Worm (Caenorhabditis elegans) whole organism, dauer: Measurements from ENCODE around the gene AH6.3.

Experiments
- unc-62 ChIP-seq: sonication (generic microtip); optimal IDR thresholded peaks from 2 replicates; lab custom pipeline; 2017; ENCODE audit warnings: missing biosample characterization, missing genetic modification reagents, missing genetic modification characterization

AH6.3 gene

ce11 chrII:9518781-9519180 is at the start of gene AH6.3, which contains the start of gene sfxn-1.1:
TSS of gene AH6.3 (plus strand) at chrII:9519055.
TSS of gene sfxn-1.1 (minus strand) at chrII:9518881.
- TF ChIP-seq unc-62: no peak

ce11 chrII:9470027-9470426 is 48.8 kb upstream of the AH6.3 start, which contains the start of gene T19H5.6:
TSS of gene T19H5.6 (minus strand) at chrII:9470221.
- TF ChIP-seq unc-62: no peak

- no peak for TF ChIP-seq unc-62
These were observed 44.3 kb upstream of the AH6.3 start, which contains the start of the genes chil-25 and chil-26 for ce11 chrII:9474367-9475105. TSS of gene chil-25 (minus strand) at chrII:9474467. TSS of gene chil-26 (plus strand) at chrII:9475055.

ce11 chrII:9477567-9477966 is 41.3 kb upstream of the AH6.3 start, which contains the start of gene chil-27:
TSS of gene chil-27 (plus strand) at chrII:9477867.
- TF ChIP-seq unc-62: no peak

ce11 chrII:9480006-9480405 is 38.8 kb upstream of the AH6.3 start, which contains the start of gene T19H5.7:
TSS of gene T19H5.7 (minus strand) at chrII:9480106.
- TF ChIP-seq unc-62: no peak

- no peak for TF ChIP-seq unc-62
These were observed 37.4 kb upstream of the AH6.3 start for ce11 chrII:9481427-9481826.

ce11 chrII:9482529-9482928 is 36.3 kb upstream of the AH6.3 start:
- no peak for TF ChIP-seq unc-62

- TF ChIP-seq unc-62: no peak
These were observed 35.5 kb upstream of the AH6.3 start for ce11 chrII:9483342-9483741.

ce11 chrII:9485081-9485730 is 33.6 kb upstream of the AH6.3 start:
- TF ChIP-seq unc-62: no peak

- TF ChIP-seq unc-62: no peak
These were observed 31.4 kb upstream of the AH6.3 start, which contains the start of gene T19H5.4 for ce11 chrII:9487337-9487950. TSS of gene T19H5.4 (minus strand) at chrII:9487387.

ce11 chrII:9489922-9490321 is 28.9 kb upstream of the AH6.3 start:
- TF ChIP-seq unc-62: no peak

- no peak for TF ChIP-seq unc-62
These were observed 28.3 kb upstream of the AH6.3 start for ce11 chrII:9490589-9490988.

ce11 chrII:9491045-9491444 is 27.8 kb upstream of the AH6.3 start:
- no peak for TF ChIP-seq unc-62

- no peak for TF ChIP-seq unc-62
These were observed 25.4 kb upstream of the AH6.3 start for ce11 chrII:9493242-9494058.

ce11 chrII:9497309-9497708 is 21.5 kb upstream of the AH6.3 start:
- no peak for TF ChIP-seq unc-62

ce11 chrII:9498589-9498988 is 20.3 kb upstream of the AH6.3 start:
- TF ChIP-seq unc-62: no peak
